Worm (Caenorhabditis elegans): ENCODE data around the gene bath-33.

Gene bath-33

DNA sequence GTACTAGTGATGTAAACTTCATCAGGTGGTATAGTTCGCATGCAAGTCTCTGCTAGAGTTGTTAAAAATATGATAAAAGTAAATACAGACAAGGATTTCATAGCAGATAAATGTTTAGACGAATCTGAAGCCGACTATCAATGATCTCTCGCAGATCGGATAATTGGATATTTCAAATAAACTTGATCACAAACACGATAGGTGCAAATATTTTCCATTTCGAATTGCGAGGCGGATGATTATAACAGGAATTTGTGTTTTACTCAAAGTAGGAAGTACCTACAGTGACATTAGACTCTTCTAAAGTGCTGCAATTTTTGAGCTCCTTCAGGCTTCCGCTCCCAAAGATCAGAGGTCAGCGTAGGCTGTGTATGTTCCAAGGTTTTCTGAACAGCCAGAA is 16.1 kb downstream of the bath-33 start, which contains the start of gene T07H3.7:
TSS of gene T07H3.7 (minus strand) at position 101 of the 400 bp plus-strand sequence.
- TF ChIP-seq T22C8.4 (GFP tag; IDR thresholded peaks at IDR 0.05) (no peak), tab-1 (GFP tag; IDR thresholded peaks at IDR 0.05) (no peak), klf-2 (GFP tag; conservative IDR thresholded peaks at IDR 0.05) (no peak), cog-1 (tag; optimal IDR thresholded peaks at IDR 0.05) (no peak), flt-1 (GFP tag; IDR thresholded peaks at IDR 0.05) (no peak), med-1 (GFP tag; optimal IDR thresholded peaks at IDR 0.05; ENCODE audit: insufficient read depth) (no peak), ztf-29 (GFP tag; IDR thresholded peaks at IDR 0.05) (no peak), ref-1 (GFP tag; conservative IDR thresholded peaks at IDR 0.05) (no peak), ztf-23 (GFP tag; IDR thresholded peaks at IDR 0.05) (no peak)

DNA sequence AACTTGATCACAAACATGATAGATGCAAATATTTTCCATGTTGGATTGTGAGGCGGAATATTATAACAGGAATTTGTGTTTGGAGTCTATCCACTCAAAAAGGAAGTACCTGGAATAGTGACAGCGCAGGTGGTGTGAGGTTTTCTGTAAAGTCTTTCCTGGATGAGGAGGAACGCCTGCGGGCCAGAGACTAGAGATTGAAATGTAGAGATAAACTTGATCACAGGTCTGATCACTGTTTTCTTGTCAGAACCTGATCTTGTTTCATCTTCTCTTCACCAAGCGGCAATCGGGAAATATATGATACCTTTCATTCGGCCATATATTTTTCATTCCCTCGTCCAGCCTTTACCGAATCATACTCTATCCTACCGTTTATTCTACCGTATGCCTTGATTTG is 19.7 kb downstream of the bath-33 start, which contains the start of gene T07H3.8:
TSS of gene T07H3.8 (plus strand) at position 301 of the 400 bp plus-strand sequence.
- no peak for TF ChIP-seq ztf-23 (GFP tag; IDR thresholded peaks at IDR 0.05)
- TF ChIP-seq tab-1 (GFP tag; IDR thresholded peaks at IDR 0.05) = no peak

DNA sequence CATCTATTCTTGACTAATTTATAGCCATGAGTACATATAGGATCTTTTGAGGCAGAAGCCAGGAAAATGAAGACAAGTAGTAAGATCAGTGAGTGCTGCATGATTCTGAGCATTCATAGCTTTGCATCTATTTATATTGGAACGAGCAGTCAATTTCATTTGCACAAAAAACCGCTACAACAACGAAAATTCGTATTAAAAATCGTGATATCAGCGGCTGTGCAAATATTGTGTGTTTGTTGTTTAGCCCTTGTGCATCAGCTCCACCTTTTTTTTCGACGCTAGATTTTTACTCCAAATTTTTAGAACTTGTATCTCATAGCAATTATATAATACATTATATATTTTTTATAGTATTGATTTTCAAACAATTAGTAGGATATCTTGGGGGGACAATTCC is 21.8 kb downstream of the bath-33 start, which contains the start of gene clec-21:
TSS of gene clec-21 (minus strand) at position 101 of the 400 bp plus-strand sequence.
- TF ChIP-seq cog-1 (tag; optimal IDR thresholded peaks at IDR 0.05) = no peak
- TF ChIP-seq ztf-29 (GFP tag; IDR thresholded peaks at IDR 0.05) = no peak
- TF ChIP-seq ztf-23 (GFP tag; IDR thresholded peaks at IDR 0.05) = no peak
- no peak for TF ChIP-seq ref-1 (GFP tag; conservative IDR thresholded peaks at IDR 0.05)
- TF ChIP-seq tab-1 (GFP tag; IDR thresholded peaks at IDR 0.05) = no peak
- no peak for TF ChIP-seq med-1 (GFP tag; optimal IDR thresholded peaks at IDR 0.05; ENCODE audit: insufficient read depth)
- TF ChIP-seq T22C8.4 (GFP tag; IDR thresholded peaks at IDR 0.05) = no peak
- TF ChIP-seq klf-2 (GFP tag; conservative IDR thresholded peaks at IDR 0.05) = no peak
- no peak for TF ChIP-seq flt-1 (GFP tag; IDR thresholded peaks at IDR 0.05)

DNA sequence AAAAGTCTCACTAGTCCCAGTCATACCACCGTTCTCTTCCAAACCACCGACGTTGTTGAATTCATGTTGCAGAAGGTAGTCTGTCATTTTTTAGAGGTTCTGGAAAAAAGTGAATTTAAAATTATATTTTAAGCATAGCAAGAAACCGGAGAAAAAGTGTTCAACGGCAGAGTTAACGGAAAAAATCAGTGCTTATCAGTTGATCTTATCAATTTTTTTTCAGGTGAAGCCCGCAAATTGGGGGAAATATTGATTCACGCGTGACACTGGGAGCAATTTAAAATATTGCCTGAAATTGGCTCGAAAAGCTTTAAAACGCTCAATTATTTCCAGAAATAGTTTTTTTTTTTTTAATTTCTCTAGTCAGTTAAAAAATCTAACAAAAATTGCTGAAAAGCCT is 26.1 kb downstream of the bath-33 start, which contains the start of gene math-38:
TSS of gene math-38 (minus strand) at position 101 of the 400 bp plus-strand sequence.
- no peak for TF ChIP-seq T22C8.4 (GFP tag; IDR thresholded peaks at IDR 0.05)
- no peak for TF ChIP-seq cog-1 (tag; optimal IDR thresholded peaks at IDR 0.05)
- TF ChIP-seq ref-1 (GFP tag; conservative IDR thresholded peaks at IDR 0.05) = no peak
- TF ChIP-seq med-1 (GFP tag; optimal IDR thresholded peaks at IDR 0.05; ENCODE audit: insufficient read depth) = no peak
- TF ChIP-seq ztf-23 (GFP tag; IDR thresholded peaks at IDR 0.05) = no peak
- no peak for TF ChIP-seq flt-1 (GFP tag; IDR thresholded peaks at IDR 0.05)
- TF ChIP-seq klf-2 (GFP tag; conservative IDR thresholded peaks at IDR 0.05) = no peak
- TF ChIP-seq ztf-29 (GFP tag; IDR thresholded peaks at IDR 0.05) = no peak
- TF ChIP-seq tab-1 (GFP tag; IDR thresholded peaks at IDR 0.05) = no peak

DNA sequence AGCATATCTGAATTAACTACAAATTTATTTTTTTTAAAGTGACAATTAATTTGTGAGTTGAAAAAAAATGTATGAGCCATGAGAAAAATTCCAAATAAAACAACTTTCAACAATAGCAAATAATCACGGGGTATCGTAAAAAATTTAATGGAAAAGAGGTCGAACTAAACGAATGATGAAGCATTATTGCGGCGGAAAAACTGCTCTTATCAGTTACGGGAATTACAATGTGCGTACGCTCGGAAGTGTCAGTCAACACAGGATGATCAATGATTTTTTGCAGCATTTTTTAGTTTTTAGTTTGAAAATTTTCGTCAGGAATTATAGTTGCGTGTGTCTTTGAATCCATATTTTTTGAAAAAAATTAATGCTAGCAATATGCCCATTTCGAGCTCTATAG is 29.2 kb downstream of the bath-33 start:
- no peak for TF ChIP-seq ztf-29 (GFP tag; IDR thresholded peaks at IDR 0.05)
- TF ChIP-seq cog-1 (tag; optimal IDR thresholded peaks at IDR 0.05) = no peak
- no peak for TF ChIP-seq klf-2 (GFP tag; conservative IDR thresholded peaks at IDR 0.05)
- no peak for TF ChIP-seq T22C8.4 (GFP tag; IDR thresholded peaks at IDR 0.05)
- TF ChIP-seq ref-1 (GFP tag; conservative IDR thresholded peaks at IDR 0.05) = no peak

DNA sequence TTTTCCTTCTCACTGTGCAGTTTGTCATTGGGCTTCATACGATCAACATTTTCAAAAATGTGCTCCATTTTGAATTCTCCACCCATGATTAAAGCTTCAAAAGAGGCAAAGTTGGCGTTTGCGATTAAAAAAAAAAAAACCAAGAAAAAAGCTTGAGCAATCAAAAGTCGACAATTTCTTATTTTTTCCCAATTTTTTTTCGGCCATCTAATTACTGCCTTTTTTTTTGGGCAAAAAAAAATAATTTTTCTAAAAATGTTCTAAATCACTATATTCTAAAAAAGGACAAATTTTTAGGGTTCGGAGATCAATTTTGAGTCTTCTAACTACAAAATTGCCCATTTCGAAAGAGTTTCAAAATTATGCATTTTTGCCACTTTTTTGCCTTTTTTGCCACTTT is 29.9 kb downstream of the bath-33 start, which contains the start of gene K05F6.10:
TSS of gene K05F6.10 (minus strand) at position 101 of the 400 bp plus-strand sequence.
- TF ChIP-seq ref-1 (GFP tag; conservative IDR thresholded peaks at IDR 0.05) (no peak), ztf-23 (GFP tag; IDR thresholded peaks at IDR 0.05) (no peak), cog-1 (tag; optimal IDR thresholded peaks at IDR 0.05) (no peak), med-1 (GFP tag; optimal IDR thresholded peaks at IDR 0.05; ENCODE audit: insufficient read depth) (no peak), ztf-29 (GFP tag; IDR thresholded peaks at IDR 0.05) (no peak), klf-2 (GFP tag; conservative IDR thresholded peaks at IDR 0.05) (no peak), flt-1 (GFP tag; IDR thresholded peaks at IDR 0.05) (no peak), tab-1 (GFP tag; IDR thresholded peaks at IDR 0.05) (no peak), T22C8.4 (GFP tag; IDR thresholded peaks at IDR 0.05) (no peak)

DNA sequence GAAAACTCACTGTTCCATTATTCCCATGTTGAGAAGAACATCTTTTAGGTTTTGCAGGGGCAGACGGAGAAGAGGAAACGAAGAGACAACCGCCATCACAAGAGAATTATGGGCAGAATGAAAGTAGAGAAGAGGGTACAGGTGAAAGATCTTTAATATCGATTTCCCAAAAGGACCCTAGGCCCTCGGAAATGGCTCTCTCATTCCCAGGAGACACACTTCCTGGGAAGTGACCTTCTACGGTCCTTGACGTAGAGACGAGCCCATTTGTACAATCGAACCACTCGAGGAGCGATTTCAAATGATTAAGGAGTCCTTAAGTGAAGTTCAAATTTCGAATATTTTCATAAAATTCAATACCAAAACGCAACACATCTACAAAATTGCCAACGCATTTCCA is 34.9 kb downstream of the bath-33 start, which contains the start of gene fbxb-46:
TSS of gene fbxb-46 (minus strand) at position 101 of the 400 bp plus-strand sequence.
- TF ChIP-seq ref-1 (GFP tag; conservative IDR thresholded peaks at IDR 0.05) (no peak), tab-1 (GFP tag; IDR thresholded peaks at IDR 0.05) (no peak), ztf-29 (GFP tag; IDR thresholded peaks at IDR 0.05) (no peak), T22C8.4 (GFP tag; IDR thresholded peaks at IDR 0.05) (no peak), ztf-23 (GFP tag; IDR thresholded peaks at IDR 0.05) (no peak), klf-2 (GFP tag; conservative IDR thresholded peaks at IDR 0.05) (no peak), med-1 (GFP tag; optimal IDR thresholded peaks at IDR 0.05; ENCODE audit: insufficient read depth) (no peak), cog-1 (tag; optimal IDR thresholded peaks at IDR 0.05) (no peak), flt-1 (GFP tag; IDR thresholded peaks at IDR 0.05) (no peak)

DNA sequence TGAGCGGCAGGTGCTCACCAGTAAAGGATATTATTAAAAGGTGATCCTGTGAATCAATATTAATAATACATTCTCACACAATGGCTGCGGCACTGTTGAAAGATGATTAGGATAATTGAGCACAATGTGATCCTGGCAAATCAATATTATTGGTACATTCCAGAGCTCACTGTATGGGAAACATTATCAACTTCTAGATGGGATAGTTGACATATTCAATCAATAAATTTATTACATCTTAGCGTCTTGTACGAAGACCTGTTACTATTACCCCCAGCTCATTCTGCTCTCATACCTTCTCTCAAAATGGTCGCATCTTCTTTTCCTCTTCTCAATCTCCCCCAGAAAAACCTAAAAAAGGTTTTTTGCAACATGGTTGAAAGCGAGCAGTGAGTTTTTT is 37.8 kb downstream of the bath-33 start, which contains the start of gene fbxb-49:
TSS of gene fbxb-49 (plus strand) at position 301 of the 400 bp plus-strand sequence.
- no peak for TF ChIP-seq tab-1 (GFP tag; IDR thresholded peaks at IDR 0.05)
- no peak for TF ChIP-seq flt-1 (GFP tag; IDR thresholded peaks at IDR 0.05)
- TF ChIP-seq ref-1 (GFP tag; conservative IDR thresholded peaks at IDR 0.05) = no peak
- no peak for TF ChIP-seq klf-2 (GFP tag; conservative IDR thresholded peaks at IDR 0.05)
- TF ChIP-seq ztf-23 (GFP tag; IDR thresholded peaks at IDR 0.05) = no peak
- no peak for TF ChIP-seq cog-1 (tag; optimal IDR thresholded peaks at IDR 0.05)

DNA sequence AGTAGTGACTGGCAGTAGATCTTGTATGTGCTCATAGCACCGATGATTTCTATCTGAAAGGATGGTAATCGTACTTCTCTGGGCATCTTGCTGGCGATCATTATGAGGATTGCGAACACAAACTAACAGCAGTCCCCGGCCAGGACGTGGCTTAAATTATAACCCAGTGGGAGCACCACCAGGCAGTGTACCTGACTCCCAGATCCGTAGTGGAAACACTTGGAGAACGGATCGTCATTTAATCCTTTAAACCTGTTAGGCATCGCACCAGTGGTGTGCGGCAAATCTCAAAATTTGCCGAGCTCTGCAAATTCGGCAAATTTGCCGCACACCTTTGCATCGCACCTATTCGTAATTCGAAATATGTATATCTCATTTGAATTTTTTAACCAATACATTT is 38.3 kb downstream of the bath-33 start, which contains the start of gene K05F6.8:
TSS of gene K05F6.8 (minus strand) at position 101 of the 400 bp plus-strand sequence.
- TF ChIP-seq ref-1 (GFP tag; conservative IDR thresholded peaks at IDR 0.05) (no peak), tab-1 (GFP tag; IDR thresholded peaks at IDR 0.05) (no peak), cog-1 (tag; optimal IDR thresholded peaks at IDR 0.05) (no peak), flt-1 (GFP tag; IDR thresholded peaks at IDR 0.05) (no peak), ztf-23 (GFP tag; IDR thresholded peaks at IDR 0.05) (no peak), T22C8.4 (GFP tag; IDR thresholded peaks at IDR 0.05) (no peak), med-1 (GFP tag; optimal IDR thresholded peaks at IDR 0.05; ENCODE audit: insufficient read depth) (no peak), ztf-29 (GFP tag; IDR thresholded peaks at IDR 0.05) (no peak), klf-2 (GFP tag; conservative IDR thresholded peaks at IDR 0.05) (no peak)

DNA sequence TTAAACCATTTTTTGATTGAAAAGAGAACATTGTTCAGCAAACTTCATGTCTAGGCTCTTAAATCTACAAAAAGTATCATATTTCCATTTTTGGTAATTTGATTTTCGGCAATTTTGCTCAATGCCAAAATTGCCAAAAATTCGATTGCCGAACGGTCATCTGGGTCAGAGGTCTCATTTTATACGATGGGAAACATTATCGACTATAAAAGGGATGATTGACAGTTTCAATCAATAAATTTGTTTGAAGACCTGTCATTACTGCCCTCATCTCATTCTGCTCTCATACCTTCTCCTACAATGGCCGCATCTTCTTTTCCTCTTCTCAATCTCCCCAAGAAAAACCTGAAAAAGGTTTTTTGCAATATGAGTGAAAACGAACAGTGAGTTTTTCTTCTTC is 44.1 kb downstream of the bath-33 start, which contains the start of gene K05F6.14:
TSS of gene K05F6.14 (plus strand) at position 301 of the 400 bp plus-strand sequence.
- TF ChIP-seq med-1 (GFP tag; optimal IDR thresholded peaks at IDR 0.05; ENCODE audit: insufficient read depth) = no peak
- TF ChIP-seq flt-1 (GFP tag; IDR thresholded peaks at IDR 0.05) = no peak
- TF ChIP-seq ref-1 (GFP tag; conservative IDR thresholded peaks at IDR 0.05) = no peak
- TF ChIP-seq tab-1 (GFP tag; IDR thresholded peaks at IDR 0.05) = no peak
- TF ChIP-seq T22C8.4 (GFP tag; IDR thresholded peaks at IDR 0.05) = no peak
- TF ChIP-seq cog-1 (tag; optimal IDR thresholded peaks at IDR 0.05) = no peak
- TF ChIP-seq ztf-29 (GFP tag; IDR thresholded peaks at IDR 0.05) = no peak
- TF ChIP-seq klf-2 (GFP tag; conservative IDR thresholded peaks at IDR 0.05) = no peak
- no peak for TF ChIP-seq ztf-23 (GFP tag; IDR thresholded peaks at IDR 0.05)

Data from whole organism, midembryonic.